Worm (Caenorhabditis elegans): ENCODE measurements around the gene F35F10.7.

The F35F10.7 gene

DNA sequence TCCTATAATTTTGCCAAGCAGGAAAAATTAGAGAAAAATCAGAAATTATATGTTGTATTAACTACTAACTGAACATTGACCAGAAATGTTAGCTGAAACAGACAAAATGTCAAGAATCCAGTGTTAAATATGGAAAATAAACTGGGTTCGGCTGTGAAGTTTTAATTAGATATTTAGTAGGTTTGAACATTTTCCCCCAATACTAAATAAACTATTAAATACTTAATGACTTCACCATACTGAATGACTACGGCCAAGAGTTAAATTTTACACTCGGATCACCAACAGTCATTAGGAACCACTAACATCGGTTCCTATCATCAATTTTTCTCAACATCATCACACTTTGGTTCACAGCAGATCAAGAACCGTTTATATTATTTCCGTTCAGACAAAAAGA is 8.1 kb upstream of the F35F10.7 start:
- TF ChIP-seq nhr-23 (tag; optimal IDR thresholded peaks at IDR 0.05) (no peak), hmg-11 (tag; optimal IDR thresholded peaks at IDR 0.05) (no peak), nhr-67 (tag; optimal IDR thresholded peaks at IDR 0.05) (no peak), nhr-43 (tag; optimal IDR thresholded peaks at IDR 0.05; ENCODE audit: poor library complexity, severe bottlenecking) (no peak), egl-5 (tag; optimal IDR thresholded peaks at IDR 0.05) (no peak), unc-39 (tag; optimal IDR thresholded peaks at IDR 0.05) (no peak), ceh-9 (tag; optimal IDR thresholded peaks at IDR 0.05) (no peak), nhr-12 (tag; optimal IDR thresholded peaks at IDR 0.05) (no peak), elt-1 (tag; optimal IDR thresholded peaks at IDR 0.05) (no peak), nhr-28 (tag; optimal IDR thresholded peaks at IDR 0.05) (no peak), aly-2 (tag; optimal IDR thresholded peaks at IDR 0.05) (no peak), mml-1 (tag; optimal IDR thresholded peaks at IDR 0.05) (no peak), ceh-28 (tag; optimal IDR thresholded peaks at IDR 0.05) (no peak), zag-1 (tag; optimal IDR thresholded peaks at IDR 0.05) (no peak), fkh-2 (tag; optimal IDR thresholded peaks at IDR 0.05) (no peak), ceh-82 (tag; optimal IDR thresholded peaks at IDR 0.05) (no peak), unc-62 (GFP tag; optimal IDR thresholded peaks at IDR 0.05) (no peak), ceh-16 (tag; optimal IDR thresholded peaks at IDR 0.05) (no peak)

- TF ChIP-seq fkh-2 (tag; optimal IDR thresholded peaks at IDR 0.05) (no peak), nhr-12 (tag; optimal IDR thresholded peaks at IDR 0.05) (no peak), ztf-4 (tag; optimal IDR thresholded peaks at IDR 0.05) (no peak), lin-39 (tag; optimal IDR thresholded peaks at IDR 0.05) (no peak), elt-2 (tag; optimal IDR thresholded peaks at IDR 0.05) (no peak), pqm-1 (tag; optimal IDR thresholded peaks at IDR 0.05) (no peak)
Observed at ce11 chrV:3289267-3289666, 2.0 kb upstream of the F35F10.7 start, which contains the start of gene F35F10.6. TSS of gene F35F10.6 (minus strand) at chrV:3289367.

DNA sequence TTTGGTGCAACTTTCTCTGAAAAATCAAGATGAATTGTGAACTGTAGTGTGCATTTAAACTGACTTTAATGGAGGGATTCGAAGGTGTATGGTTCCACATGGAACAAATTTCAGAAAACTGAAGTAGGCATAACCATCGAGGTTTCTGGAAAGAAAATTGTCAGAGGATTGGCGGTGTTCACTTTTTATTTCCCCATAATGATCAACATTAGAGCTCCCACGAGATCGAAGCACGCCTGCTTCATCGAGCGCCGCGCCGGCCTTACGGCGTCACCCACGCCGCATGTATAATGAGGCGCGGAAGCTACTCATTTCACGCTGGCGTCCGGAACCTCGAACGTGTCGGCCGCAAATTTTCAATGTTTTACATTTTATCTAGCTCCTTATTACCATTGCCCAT is 904 bp upstream of the F35F10.7 start:
- no peak for TF ChIP-seq hmg-11 (tag; optimal IDR thresholded peaks at IDR 0.05)
- TF ChIP-seq ztf-11 (tag; optimal IDR thresholded peaks at IDR 0.05) = no peak
- TF ChIP-seq elt-3 (tag; optimal IDR thresholded peaks at IDR 0.05) = no peak
- no peak for TF ChIP-seq pqm-1 (tag; optimal IDR thresholded peaks at IDR 0.05)
- TF ChIP-seq elt-1 (tag; optimal IDR thresholded peaks at IDR 0.05) = no peak

DNA sequence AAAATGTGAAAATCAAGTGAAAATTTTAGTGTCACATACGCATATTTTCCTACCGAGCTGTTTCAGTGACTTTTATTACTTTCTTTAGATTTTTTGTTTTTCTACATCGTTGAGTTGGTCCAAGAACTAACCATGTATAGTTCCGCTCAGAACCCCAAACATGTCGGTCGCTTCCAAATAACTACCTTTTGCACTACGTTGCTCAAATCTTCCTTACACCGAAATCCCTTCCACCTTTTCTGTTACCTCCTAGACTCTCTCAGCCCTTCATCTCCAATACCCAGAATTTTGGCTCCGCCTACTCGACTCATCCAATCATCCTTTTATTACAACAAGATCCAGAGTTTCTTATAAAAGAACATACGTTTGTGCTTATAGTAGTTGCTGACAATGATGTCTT is 2.6 kb downstream of the F35F10.7 start, which contains the start of gene F35F10.5:
TSS of gene F35F10.5 (plus strand) at position 301 of the 400 bp plus-strand sequence.
- TF ChIP-seq ztf-11 (tag; optimal IDR thresholded peaks at IDR 0.05) = no peak
- no peak for TF ChIP-seq lin-15B (tag; optimal IDR thresholded peaks at IDR 0.05)
- no peak for TF ChIP-seq nhr-76 (tag; optimal IDR thresholded peaks at IDR 0.05)
- TF ChIP-seq nfya-1 (tag; optimal IDR thresholded peaks at IDR 0.05; ENCODE audit: insufficient read depth) = no peak
- no peak for TF ChIP-seq sea-2 (GFP tag; optimal IDR thresholded peaks at IDR 0.05)
- no peak for TF ChIP-seq nhr-11 (tag; optimal IDR thresholded peaks at IDR 0.05)
- TF ChIP-seq R02D3.7 (tag; optimal IDR thresholded peaks at IDR 0.05) = no peak
- no peak for TF ChIP-seq nhr-23 (tag; optimal IDR thresholded peaks at IDR 0.05)
- TF ChIP-seq pha-4 (tag; optimal IDR thresholded peaks at IDR 0.05) = no peak
- no peak for TF ChIP-seq lsy-12 (tag; optimal IDR thresholded peaks at IDR 0.05)
- TF ChIP-seq pqm-1 (tag; optimal IDR thresholded peaks at IDR 0.05) = no peak
- no peak for TF ChIP-seq tbx-2 (tag; optimal IDR thresholded peaks at IDR 0.05)
- TF ChIP-seq elt-1 (tag; optimal IDR thresholded peaks at IDR 0.05) = no peak
- TF ChIP-seq fos-1 (tag; optimal IDR thresholded peaks at IDR 0.05) = no peak
- TF ChIP-seq eor-1 (tag; optimal IDR thresholded peaks at IDR 0.05) = no peak
- no peak for TF ChIP-seq ceh-82 (tag; optimal IDR thresholded peaks at IDR 0.05)
- TF ChIP-seq unc-39 (tag; optimal IDR thresholded peaks at IDR 0.05) = no peak
- no peak for TF ChIP-seq egl-27 (tag; optimal IDR thresholded peaks at IDR 0.05)
- TF ChIP-seq nhr-237 (tag; optimal IDR thresholded peaks at IDR 0.05) = no peak
- no peak for TF ChIP-seq nhr-12 (tag; optimal IDR thresholded peaks at IDR 0.05)
